Fruit fly (Drosophila melanogaster) Kc167 (cell line): ENCODE results near the gene Rbfox1.

Experiments
- Myc ChIP-seq: fragments of >200 bp; optimal IDR thresholded peaks from 2 replicates; lab custom pipeline; 2017; ENCODE audit warnings: missing external identifiers
- psq ChIP-seq: fragments of >200 bp; optimal IDR thresholded peaks from 2 replicates; lab custom pipeline; 2017; ENCODE audit warnings: missing external identifiers

dm6 chr3L:10525641-10526382 lies 44.6 kb downstream of the Rbfox1 start:
- TF ChIP-seq psq (no peak), Myc (no peak)
